Worm (Caenorhabditis elegans) whole organism, L2 larva: ENCODE results near the gene srw-140.

Source experiments
- C34F6.9 ChIP-seq: fragments of 150-350 bp; optimal IDR thresholded peaks from 2 replicates; lab custom pipeline; 2014; ENCODE audit warnings: missing biosample characterization, missing genetic modification characterization
- R02D3.7 ChIP-seq: fragments of 150-350 bp; optimal IDR thresholded peaks from 2 replicates; lab custom pipeline; 2014; ENCODE audit warnings: missing biosample characterization, missing genetic modification characterization
- ceh-82 ChIP-seq: fragments of 150-350 bp; optimal IDR thresholded peaks from 2 replicates; lab custom pipeline; 2014; ENCODE audit warnings: missing biosample characterization, missing genetic modification characterization
- egl-27 ChIP-seq: sonication (generic microtip); optimal IDR thresholded peaks from 3 replicates; lab custom pipeline; 2017; ENCODE audit warnings: missing biosample characterization, missing genetic modification reagents, missing genetic modification characterization
- fos-1 ChIP-seq: fragments of 150-350 bp; optimal IDR thresholded peaks from 2 replicates; lab custom pipeline; 2014; ENCODE audit warnings: missing biosample characterization, missing genetic modification characterization
- nhr-10 ChIP-seq: sonication (generic microtip); optimal IDR thresholded peaks from 2 replicates; lab custom pipeline; 2017; ENCODE audit warnings: missing biosample characterization, missing genetic modification characterization
- nhr-11 ChIP-seq: fragments of 150-350 bp; optimal IDR thresholded peaks from 2 replicates; lab custom pipeline; 2014; ENCODE audit warnings: missing biosample characterization, missing genetic modification characterization
- nhr-12 ChIP-seq: fragments of 150-350 bp; optimal IDR thresholded peaks from 2 replicates; lab custom pipeline; 2014; ENCODE audit warnings: missing biosample characterization, missing genetic modification characterization
- unc-55 ChIP-seq: fragments of 150-350 bp; sonication (generic microtip); optimal IDR thresholded peaks from 3 replicates; lab custom pipeline; 2014; ENCODE audit warnings: missing biosample characterization, missing genetic modification reagents, missing genetic modification characterization
- unc-62 ChIP-seq: fragments of 150-350 bp; optimal IDR thresholded peaks from 2 replicates; lab custom pipeline; 2014; ENCODE audit warnings: missing biosample characterization, missing genetic modification reagents, missing genetic modification characterization

DNA sequence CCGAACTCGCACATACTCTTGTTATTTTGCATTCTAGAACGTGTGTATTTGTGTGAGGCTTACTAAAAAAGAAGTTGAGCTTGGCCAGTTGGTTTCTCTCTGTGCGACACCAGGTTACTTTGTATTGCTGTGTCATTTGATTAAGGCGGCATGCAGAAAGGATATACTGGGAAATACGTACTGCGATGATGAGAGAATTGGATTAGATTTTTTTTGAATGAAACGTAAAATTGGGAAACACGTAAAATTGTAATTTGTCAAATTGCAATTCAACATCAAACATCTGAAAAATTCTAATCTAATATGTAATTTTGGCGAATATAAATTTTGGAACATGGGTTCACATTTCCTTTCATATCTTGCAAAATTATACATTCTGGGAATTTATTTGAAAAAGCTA, 21.7 kb upstream of the srw-140 start, which contains the start of gene srh-129:
- TF ChIP-seq ceh-82 (tag; lab: Kevin White, UChicago) (no peak), C34F6.9 (no peak), R02D3.7 (tag; lab: Kevin White, UChicago) (no peak), unc-62 (GFP tag; lab: Kevin White, UChicago) (no peak), nhr-10 (tag; lab: Kevin White, UChicago) (no peak), egl-27 (tag; lab: Kevin White, UChicago) (no peak), nhr-11 (tag; lab: Kevin White, UChicago) (no peak), unc-55 (GFP tag; lab: Kevin White, UChicago) (no peak), fos-1 (tag; lab: Kevin White, UChicago) (no peak), nhr-12 (no peak)
